Worm (Caenorhabditis elegans) whole organism, early embryonic: ENCODE data around the gene prx-19.

Experiments
- ama-1 ChIP-seq: fragments of 150-350 bp; optimal IDR thresholded peaks from 2 replicates; lab custom pipeline; 2014
- ceh-13 ChIP-seq: fragments of 200-800 bp; sonication (Bioruptor generic); optimal IDR thresholded peaks from 2 replicates; lab custom pipeline; 2018; ENCODE audit warnings: mild to moderate bottlenecking, missing genetic modification characterization, missing compliant biosample characterization
- ceh-36 ChIP-seq: sonication (generic microtip); optimal IDR thresholded peaks from 2 replicates; lab custom pipeline; 2016; ENCODE audit warnings: missing genetic modification characterization, inconsistent platforms, missing compliant biosample characterization
- ets-7 ChIP-seq: sonication (generic microtip); optimal IDR thresholded peaks from 2 replicates; lab custom pipeline; 2016; ENCODE audit warnings: missing genotype, missing genetic modification characterization, missing compliant biosample characterization
- flt-1 ChIP-seq: fragments of 200-800 bp; sonication (Bioruptor generic); IDR thresholded peaks from 2 replicates; pipeline ENCODE4 v1.3.6; 2022; ENCODE audit warnings: missing genetic modification characterization, missing compliant biosample characterization
- hmbx-1 ChIP-seq: sonication (generic microtip); optimal IDR thresholded peaks from 2 replicates; lab custom pipeline; 2016; ENCODE audit warnings: mild to moderate bottlenecking, missing genetic modification characterization, missing compliant biosample characterization
- hnd-1 ChIP-seq: sonication (generic microtip); optimal IDR thresholded peaks from 2 replicates; lab custom pipeline; 2016; ENCODE audit warnings: missing genetic modification characterization, missing compliant biosample characterization
- scrt-1 ChIP-seq: fragments of 200-800 bp; sonication (Bioruptor generic); IDR thresholded peaks from 2 replicates; pipeline ENCODE4 v1.3.6; 2022; ENCODE audit warnings: missing genetic modification characterization, missing compliant biosample characterization
- sea-1 ChIP-seq: fragments of 200-800 bp; sonication (Bioruptor generic); conservative IDR thresholded peaks from 2 replicates; pipeline ENCODE4 v1.3.6; 2022; ENCODE audit warnings: missing genetic modification characterization, missing compliant biosample characterization
- tra-4 ChIP-seq: sonication (generic microtip); optimal IDR thresholded peaks from 2 replicates; lab custom pipeline; 2017; ENCODE audit warnings: missing genetic modification characterization, missing compliant biosample characterization

DNA sequence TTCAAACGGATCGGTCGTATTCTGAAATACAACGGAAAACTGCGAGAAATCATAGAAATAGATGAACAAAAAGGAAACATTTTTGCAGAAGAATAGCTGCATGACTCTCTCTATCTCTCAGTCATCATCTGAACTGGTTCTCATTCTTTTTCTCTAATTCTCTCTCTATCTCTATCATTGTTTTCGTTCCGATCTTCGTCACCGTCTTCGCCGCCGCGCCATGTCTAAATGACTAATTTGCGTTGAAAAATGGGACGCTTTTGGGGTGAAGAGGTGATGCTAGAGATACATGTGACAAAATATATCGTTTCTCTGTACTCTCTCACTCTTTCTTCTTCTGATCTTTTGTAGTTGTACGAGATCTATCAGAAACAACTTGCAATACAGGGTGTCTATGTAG lies 28.6 kb downstream of the prx-19 start:
- TF ChIP-seq scrt-1 (GFP tag; lab: Robert Waterston, UW) (no peak), ama-1 (no peak), ceh-13 (GFP tag; lab: Kevin White, UChicago) (no peak), tra-4 (no peak), flt-1 (no peak), ets-7 (tag; lab: Kevin White, UChicago) (no peak), ceh-36 (tag; lab: Kevin White, UChicago) (no peak), hnd-1 (tag; lab: Kevin White, UChicago) (no peak), sea-1 (GFP tag; lab: Robert Waterston, UW) (no peak), hmbx-1 (tag; lab: Kevin White, UChicago) (no peak)
